Worm (Caenorhabditis elegans): ENCODE measurements around the gene mec-1.

DNA sequence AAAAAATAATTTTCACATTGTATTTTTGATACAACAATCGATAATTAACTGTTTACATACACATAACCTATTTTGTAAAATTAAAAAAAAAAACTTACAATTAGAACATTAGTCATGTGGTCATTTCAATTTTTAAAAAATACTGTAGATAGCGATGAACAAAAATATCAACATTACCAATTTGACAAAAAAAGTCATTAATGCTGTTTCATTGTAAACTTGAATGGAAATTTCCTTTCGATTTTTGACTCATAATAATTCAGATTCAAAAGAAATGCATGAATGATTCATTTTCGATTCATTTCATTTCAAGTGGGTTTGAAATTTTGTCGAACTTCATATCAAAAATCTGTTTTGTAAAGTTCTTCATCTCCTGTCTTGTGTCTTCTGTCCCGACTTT lies 53.1 kb downstream of the mec-1 start, which contains the start of gene C33G8.2:
- TF ChIP-seq W03F9.2 (tag; optimal IDR thresholded peaks at IDR 0.05) (no peak), him-1 (tag; optimal IDR thresholded peaks at IDR 0.05) (no peak), dao-5 (tag; optimal IDR thresholded peaks at IDR 0.05) (no peak)

All from whole organism, L4/young adult.